Worm (Caenorhabditis elegans): ENCODE results near the gene F42A10.9.
A peak's percentile ranks its signal among the peaks of the same experiment; 100 is the strongest.

The F42A10.9 gene

DNA sequence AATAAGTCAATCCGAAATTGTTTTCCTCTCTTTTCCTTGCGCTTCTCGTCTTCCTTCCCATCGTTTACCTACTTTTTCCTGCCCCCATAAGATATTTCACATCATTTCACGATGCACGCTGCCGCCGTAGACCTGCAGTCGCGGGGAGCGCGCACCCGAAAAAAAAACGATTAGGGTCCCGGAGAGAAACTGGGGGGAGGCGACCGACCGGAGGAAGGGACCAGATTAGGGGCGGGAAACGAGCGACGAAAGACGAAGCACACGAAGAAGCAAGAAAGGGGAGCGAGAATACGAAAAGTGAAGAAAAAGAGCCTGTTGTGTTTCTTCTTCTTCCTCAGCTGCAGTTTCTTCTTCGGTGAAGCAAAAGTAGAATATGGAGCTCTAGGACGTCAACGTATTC, 29.2 kb upstream of the F42A10.9 start (continued):
- TF ChIP-seq daf-19 (GFP tag; conservative IDR thresholded peaks at IDR 0.05) = no peak
- no peak for TF ChIP-seq lin-29 (GFP tag; IDR thresholded peaks at IDR 0.05)
- TF ChIP-seq F44E2.7 (GFP tag; IDR thresholded peaks at IDR 0.05) = no peak
- TF ChIP-seq lin-39 (tag; optimal IDR thresholded peaks at IDR 0.05) = no peak
- peak; percentile 5 for TF ChIP-seq ces-1 (GFP tag; optimal IDR thresholded peaks at IDR 0.05)
- TF ChIP-seq spr-1 (tag; optimal IDR thresholded peaks at IDR 0.05) = no peak
- peak; percentile 67; the same call in 1 of the 2 replicates for TF ChIP-seq ctbp-1 (GFP tag; IDR thresholded peaks at IDR 0.05)
- TF ChIP-seq zfp-3 (GFP tag; conservative IDR thresholded peaks at IDR 0.05) = no peak
- no peak for TF ChIP-seq daf-16 (GFP tag; optimal IDR thresholded peaks at IDR 0.05)
- no peak for TF ChIP-seq daf-16 (tag; optimal IDR thresholded peaks at IDR 0.05)
- no peak for TF ChIP-seq Y48G9A.11 (GFP tag; IDR thresholded peaks at IDR 0.05)
- no peak for TF ChIP-seq dmd-6 (GFP tag; IDR thresholded peaks at IDR 0.05)
- TF ChIP-seq nhr-48 (tag; optimal IDR thresholded peaks at IDR 0.05) = no peak
- peak; percentile 9 for TF ChIP-seq hlh-11 (tag; optimal IDR thresholded peaks at IDR 0.05)
- no peak for TF ChIP-seq lin-15B (tag; optimal IDR thresholded peaks at IDR 0.05)
- no peak for TF ChIP-seq ceh-32 (tag; optimal IDR thresholded peaks at IDR 0.05; ENCODE audit: poor library complexity)
- TF ChIP-seq dpl-1 (GFP tag; optimal IDR thresholded peaks at IDR 0.05) = no peak
- TF ChIP-seq hif-1 (tag; optimal IDR thresholded peaks at IDR 0.05) = no peak
- TF ChIP-seq nhr-41 (GFP tag; IDR thresholded peaks at IDR 0.05) = no peak
- TF ChIP-seq snpc-4 (tag; optimal IDR thresholded peaks at IDR 0.05) = no peak
- peak; percentile 29; the same call in 1 of the 2 replicates for TF ChIP-seq egl-43 (GFP tag; IDR thresholded peaks at IDR 0.05)
- no peak for TF ChIP-seq arid-1 (GFP tag; conservative IDR thresholded peaks at IDR 0.05)
- TF ChIP-seq mdl-1 (tag; optimal IDR thresholded peaks at IDR 0.05) = peak in 1 of 2 experiments; percentile 18
- no peak for TF ChIP-seq ceh-20 (GFP tag; IDR thresholded peaks at IDR 0.05)
- no peak for TF ChIP-seq nhr-77 (tag; optimal IDR thresholded peaks at IDR 0.05)
- no peak for TF ChIP-seq lin-38 (GFP tag; IDR thresholded peaks at IDR 0.05)
- TF ChIP-seq zfp-2 (tag; optimal IDR thresholded peaks at IDR 0.05) = no peak

DNA sequence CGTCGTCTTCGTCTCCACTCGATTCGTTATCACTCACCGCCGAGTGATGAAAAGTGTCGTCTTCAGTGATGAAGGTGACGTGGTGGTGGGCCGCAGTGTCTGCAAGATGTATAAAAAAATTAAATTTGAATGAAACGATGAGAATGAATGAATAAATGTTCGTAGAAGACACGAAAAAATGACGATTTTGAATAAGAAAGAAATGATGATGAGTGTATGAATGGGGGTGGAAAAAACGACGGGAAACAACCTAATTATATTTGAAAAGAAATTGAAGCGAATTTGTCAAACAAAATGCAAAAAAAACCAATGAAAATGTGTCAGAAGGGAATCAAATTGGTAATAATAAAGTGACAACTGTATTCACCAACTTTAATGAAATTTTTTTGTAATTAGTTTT, 28.2 kb upstream of the F42A10.9 start, which contains the start of gene mvk-1:
Gene mvk-1 (minus strand): TSS at position 101 of the 400 bp plus-strand sequence.
- TF ChIP-seq unc-62 (GFP tag; optimal IDR thresholded peaks at IDR 0.05 in 1 of 2) (no peak), unc-62 (tag; optimal IDR thresholded peaks at IDR 0.05) (no peak), F49E8.2 (tag; optimal IDR thresholded peaks at IDR 0.05; ENCODE audit: borderline replicate concordance) (no peak), unc-130 (GFP tag; optimal IDR thresholded peaks at IDR 0.05) (no peak), nhr-111 (GFP tag; optimal IDR thresholded peaks at IDR 0.05) (no peak), snpc-4 (tag; optimal IDR thresholded peaks at IDR 0.05) (no peak), lin-15B (tag; optimal IDR thresholded peaks at IDR 0.05) (no peak), mdt-29 (GFP tag; IDR thresholded peaks at IDR 0.05) (no peak), mxl-3 (GFP tag; optimal IDR thresholded peaks at IDR 0.05) (no peak), dmd-6 (GFP tag; IDR thresholded peaks at IDR 0.05) (no peak), lin-1 (GFP tag; IDR thresholded peaks at IDR 0.05) (no peak), nhr-25 (tag; optimal IDR thresholded peaks at IDR 0.05; ENCODE audit: borderline replicate concordance, insufficient read depth) (no peak), hif-1 (tag; optimal IDR thresholded peaks at IDR 0.05) (no peak), sdz-12 (GFP tag; optimal IDR thresholded peaks at IDR 0.05) (no peak), fkh-10 (GFP tag; optimal IDR thresholded peaks at IDR 0.05) (no peak), madf-5 (GFP tag; IDR thresholded peaks at IDR 0.05) (no peak), F26F4.8 (GFP tag; conservative IDR thresholded peaks at IDR 0.05) (no peak), dpl-1 (GFP tag; optimal IDR thresholded peaks at IDR 0.05) (no peak)
